Fruit fly (Drosophila melanogaster) whole organism, embryonic: ENCODE data around the gene Tsen34.

ENCODE experiments used
- Atf3 ChIP-seq: fragments of 200-800 bp; sonication (Bioruptor generic); optimal IDR thresholded peaks from 3 replicates; lab custom pipeline; 2016; ENCODE audit warnings: missing biosample characterization, missing genetic modification characterization
- Blimp-1 ChIP-seq: fragments of 200-800 bp; sonication (Bioruptor generic); optimal IDR thresholded peaks from 3 replicates; lab custom pipeline; 2018; ENCODE audit warnings: missing biosample characterization, missing genetic modification characterization, mild to moderate bottlenecking, moderate library complexity, missing genetic modification reagents
- CG10654 ChIP-seq: fragments of 200-800 bp; sonication (Bioruptor generic); optimal IDR thresholded peaks from 2 replicates; lab custom pipeline; 2016; ENCODE audit warnings: missing biosample characterization, missing genetic modification characterization
- CG1233 ChIP-seq: fragments of 200-800 bp; sonication (Bioruptor generic); optimal IDR thresholded peaks from 4 replicates; lab custom pipeline; 2018; ENCODE audit warnings: missing biosample characterization, mild to moderate bottlenecking, missing genetic modification characterization
- CG12659 ChIP-seq: fragments of 200-800 bp; sonication (Bioruptor generic); optimal IDR thresholded peaks from 3 replicates; lab custom pipeline; 2017; ENCODE audit warnings: mild to moderate bottlenecking, missing biosample characterization, missing genetic modification reagents, missing genetic modification characterization
- CG1647 ChIP-seq: fragments of 200-800 bp; sonication (Bioruptor generic); optimal IDR thresholded peaks from 3 replicates; lab custom pipeline; 2016; ENCODE audit warnings: missing biosample characterization, missing genetic modification characterization
- CG16813 ChIP-seq: fragments of 200-800 bp; sonication (Bioruptor generic); IDR thresholded peaks from 3 replicates; pipeline ENCODE4 v1.3.6; 2022; ENCODE audit warnings: missing biosample characterization, missing genetic modification characterization; ENCODE audit not compliant: partially characterized antibody
- CG3726 ChIP-seq: fragments of 200-800 bp; sonication (Bioruptor generic); IDR thresholded peaks from 3 replicates; pipeline ENCODE4, ENCODE4 v1.3.6; 2022; ENCODE audit warnings: missing biosample characterization, missing genetic modification characterization
- CG4282 ChIP-seq: fragments of 200-800 bp; sonication (Bioruptor generic); optimal IDR thresholded peaks from 2 replicates; lab custom pipeline; 2016; ENCODE audit warnings: missing biosample characterization, missing genetic modification characterization
- CG4424 ChIP-seq: fragments of 200-800 bp; sonication (Bioruptor generic); optimal IDR thresholded peaks from 3 replicates; lab custom pipeline; 2016; ENCODE audit warnings: missing biosample characterization, missing genetic modification characterization
- CG4707 ChIP-seq: fragments of 200-800 bp; sonication (Bioruptor generic); optimal IDR thresholded peaks from 2 replicates; lab custom pipeline; 2018; ENCODE audit warnings: missing biosample characterization, mild to moderate bottlenecking, missing genetic modification characterization, moderate library complexity
- CG6654 ChIP-seq: fragments of 200-800 bp; sonication (Bioruptor generic); optimal IDR thresholded peaks from 2 replicates; lab custom pipeline; 2017; ENCODE audit warnings: missing biosample characterization, mild to moderate bottlenecking, missing genetic modification characterization
- CG7556 ChIP-seq: fragments of 200-800 bp; sonication (Bioruptor generic); optimal IDR thresholded peaks from 2 replicates; lab custom pipeline; 2017; ENCODE audit warnings: missing biosample characterization, mild to moderate bottlenecking, missing genetic modification characterization
- CG7786 ChIP-seq: fragments of 200-800 bp; sonication (Bioruptor generic); optimal IDR thresholded peaks from 2 replicates; lab custom pipeline; 2016; ENCODE audit warnings: missing biosample characterization, missing genetic modification characterization
- CG8765 ChIP-seq: fragments of 200-800 bp; sonication (Bioruptor generic); IDR thresholded peaks from 2 replicates; pipeline ENCODE4 v1.3.6; 2022; ENCODE audit warnings: missing biosample characterization, missing genetic modification characterization
- CG9609 ChIP-seq: fragments of 200-800 bp; sonication (Bioruptor generic); optimal IDR thresholded peaks from 3 replicates; lab custom pipeline; 2016; ENCODE audit warnings: missing biosample characterization, missing genetic modification characterization
- CkIIα-i1 ChIP-seq: fragments of 200-800 bp; sonication (Bioruptor generic); IDR thresholded peaks from 2 replicates; pipeline ENCODE4 v1.3.6; 2022; ENCODE audit warnings: missing biosample characterization, missing genetic modification characterization
- CoRest ChIP-seq: fragments of 200-800 bp; sonication (Bioruptor generic); optimal IDR thresholded peaks from 3 replicates; lab custom pipeline; 2018; ENCODE audit warnings: missing biosample characterization, mild to moderate bottlenecking, missing genetic modification characterization, moderate library complexity
- Deaf1 ChIP-seq: fragments of 200-800 bp; optimal IDR thresholded peaks from 3 replicates; lab custom pipeline; 2019; ENCODE audit warnings: missing biosample characterization, mild to moderate bottlenecking, missing genetic modification characterization, moderate library complexity
- HmgZ ChIP-seq: fragments of 200-800 bp; sonication (Bioruptor generic); optimal IDR thresholded peaks from 2 replicates; lab custom pipeline; 2018; ENCODE audit warnings: missing biosample characterization, mild to moderate bottlenecking, missing genetic modification characterization
- Hsf ChIP-seq: fragments of 200-800 bp; sonication (Bioruptor generic); optimal IDR thresholded peaks from 3 replicates; lab custom pipeline; 2016; ENCODE audit warnings: missing biosample characterization, missing genetic modification characterization
- Lim3 ChIP-seq: fragments of 200-800 bp; sonication (Bioruptor generic); IDR thresholded peaks from 2 replicates; pipeline ENCODE4 v1.3.6; 2022; ENCODE audit warnings: missing biosample characterization, missing genetic modification characterization
- NC2α ChIP-seq: fragments of 200-800 bp; sonication (Bioruptor generic); optimal IDR thresholded peaks from 2 replicates; lab custom pipeline; 2016; ENCODE audit warnings: missing biosample characterization, missing genetic modification characterization
- NfI ChIP-seq: fragments of 200-800 bp; sonication (Bioruptor generic); optimal IDR thresholded peaks from 3 replicates; lab custom pipeline; 2018; ENCODE audit warnings: missing biosample characterization, mild to moderate bottlenecking, missing genetic modification characterization, moderate library complexity
- Oli ChIP-seq: fragments of 200-800 bp; sonication (Bioruptor generic); optimal IDR thresholded peaks from 2 replicates; lab custom pipeline; 2018; ENCODE audit warnings: missing biosample characterization, mild to moderate bottlenecking, missing genetic modification characterization, moderate library complexity
- Ptx1 ChIP-seq: fragments of 200-800 bp; sonication (Bioruptor generic); IDR thresholded peaks from 2 replicates; pipeline ENCODE4 v1.3.6; 2022; ENCODE audit warnings: missing biosample characterization, missing genetic modification characterization
- Scr ChIP-seq: fragments of 200-800 bp; sonication (Bioruptor generic); IDR thresholded peaks from 2 replicates; pipeline ENCODE4 v1.3.6; 2022; ENCODE audit warnings: missing biosample characterization, missing genetic modification characterization; ENCODE audit not compliant: partially characterized antibody
- Side ChIP-seq: fragments of 200-800 bp; sonication (Bioruptor generic); optimal IDR thresholded peaks from 2 replicates; lab custom pipeline; 2016; ENCODE audit warnings: missing biosample characterization, missing genetic modification characterization
- Usf ChIP-seq: fragments of 200-800 bp; sonication (Bioruptor generic); optimal IDR thresholded peaks from 2 replicates; lab custom pipeline; 2017; ENCODE audit warnings: missing genotype, missing biosample characterization, missing genetic modification characterization
- bigmax ChIP-seq: fragments of 200-800 bp; sonication (Bioruptor generic); optimal IDR thresholded peaks from 2 replicates; lab custom pipeline; 2018; ENCODE audit warnings: missing biosample characterization, mild to moderate bottlenecking, missing genetic modification characterization
- cwo ChIP-seq: fragments of 200-800 bp; sonication (Bioruptor generic); optimal IDR thresholded peaks from 3 replicates; lab custom pipeline; 2017; ENCODE audit warnings: missing biosample characterization, missing genetic modification characterization, mild to moderate bottlenecking, moderate library complexity, missing genetic modification reagents
- dimm ChIP-seq: fragments of 200-800 bp; sonication (Bioruptor generic); IDR thresholded peaks from 2 replicates; pipeline ENCODE4 v1.3.6; 2022; ENCODE audit warnings: missing biosample characterization, missing genetic modification characterization
- disco-r ChIP-seq: fragments of 200-800 bp; sonication (Bioruptor generic); optimal IDR thresholded peaks from 2 replicates; lab custom pipeline; 2016; ENCODE audit warnings: missing biosample characterization, missing genetic modification characterization
- fd96Cb ChIP-seq: fragments of 200-800 bp; sonication (Bioruptor generic); optimal IDR thresholded peaks from 2 replicates; lab custom pipeline; 2018; ENCODE audit warnings: missing biosample characterization, mild to moderate bottlenecking, missing genetic modification characterization, moderate library complexity
- ftz-f1 ChIP-seq: fragments of 200-800 bp; sonication (Bioruptor generic); optimal IDR thresholded peaks from 2 replicates; lab custom pipeline; 2016; ENCODE audit warnings: missing biosample characterization, missing genetic modification characterization
- hkb ChIP-seq, 2 experiments: fragments of 200-800 bp in 1 of 2; fragments of >200 bp in 1 of 2; sonication (Bioruptor generic) in 1 of 2; IDR thresholded peaks in 1 of 2; optimal IDR thresholded peaks in 1 of 2; 2 replicates each; pipeline versions ENCODE4 v1.3.6 to Lab custom; 2017 to 2022; ENCODE audit warnings: missing biosample characterization in 1 of 2, missing genetic modification characterization in 1 of 2
- klu ChIP-seq: fragments of 200-800 bp; sonication (Bioruptor generic); IDR thresholded peaks from 2 replicates; pipeline ENCODE4 v1.3.6; 2022; ENCODE audit warnings: missing biosample characterization, missing genetic modification characterization
- kni ChIP-seq: fragments of 200-800 bp; sonication (Bioruptor generic); optimal IDR thresholded peaks from 3 replicates; lab custom pipeline; 2017; ENCODE audit warnings: mild to moderate bottlenecking, missing biosample characterization, missing genetic modification reagents, missing genetic modification characterization
- nerfin-2 ChIP-seq: fragments of 200-800 bp; sonication (Bioruptor generic); IDR thresholded peaks from 2 replicates; pipeline ENCODE4 v1.3.6; 2022; ENCODE audit warnings: missing biosample characterization, missing genetic modification characterization; ENCODE audit not compliant: partially characterized antibody
- peb ChIP-seq: fragments of 200-800 bp; sonication (Bioruptor generic); IDR thresholded peaks from 2 replicates; pipeline ENCODE4 v1.3.6; 2022; ENCODE audit warnings: missing biosample characterization, missing genetic modification characterization
- phol ChIP-seq: fragments of 200-800 bp; sonication (Bioruptor generic); optimal IDR thresholded peaks from 3 replicates; lab custom pipeline; 2018; ENCODE audit warnings: missing biosample characterization, mild to moderate bottlenecking, missing genetic modification characterization, moderate library complexity
- psq ChIP-seq: fragments of 200-800 bp; sonication (Bioruptor generic); optimal IDR thresholded peaks from 2 replicates; lab custom pipeline; 2017; ENCODE audit warnings: missing biosample characterization, missing genetic modification characterization
- schlank ChIP-seq: fragments of 200-800 bp; sonication (Bioruptor generic); optimal IDR thresholded peaks from 2 replicates; lab custom pipeline; 2018; ENCODE audit warnings: missing biosample characterization, mild to moderate bottlenecking, missing genetic modification characterization
- slou ChIP-seq: fragments of 200-800 bp; sonication (Bioruptor generic); optimal IDR thresholded peaks from 3 replicates; lab custom pipeline; 2016; ENCODE audit warnings: missing biosample characterization, missing genetic modification characterization
- sqz ChIP-seq: fragments of 200-800 bp; sonication (Bioruptor generic); optimal IDR thresholded peaks from 3 replicates; lab custom pipeline; 2018; ENCODE audit warnings: missing biosample characterization, mild to moderate bottlenecking, missing genetic modification characterization
- sug ChIP-seq: fragments of 200-800 bp; optimal IDR thresholded peaks from 2 replicates; lab custom pipeline; 2019; ENCODE audit warnings: missing biosample characterization, mild to moderate bottlenecking, missing genetic modification characterization, moderate library complexity
- tll ChIP-seq, 2 experiments: fragments of 200-800 bp in 1 of 2; fragments of >200 bp in 1 of 2; sonication (Bioruptor generic) in 1 of 2; optimal IDR thresholded peaks; 2 replicates each; lab custom pipeline; 2017 to 2019; ENCODE audit warnings: missing biosample characterization in 2 of 2, missing genetic modification characterization in 2 of 2, mild to moderate bottlenecking in 1 of 2, moderate library complexity in 1 of 2
- unpg ChIP-seq: fragments of 200-800 bp; sonication (Bioruptor generic); optimal IDR thresholded peaks from 3 replicates; lab custom pipeline; 2018; ENCODE audit warnings: missing biosample characterization, mild to moderate bottlenecking, missing genetic modification characterization, moderate library complexity

Gene Tsen34

dm6 chr3L:14755951-14756723 is 5.5 kb downstream of the Tsen34 start (continued):
- TF ChIP-seq CkIIα-i1 (GFP tag; lab: Robert Waterston, UW) (no peak), psq (GFP tag; lab: Kevin White, UChicago) (peak; percentile 43), sqz (GFP tag; lab: Kevin White, UChicago) (peak; percentile 48), sug (tag; lab: Kevin White, UChicago) (peak; percentile 62), slou (GFP tag; lab: Kevin White, UChicago) (peak; percentile 49), bigmax (no peak), disco-r (peak; percentile 74), CG6654 (GFP tag; lab: Kevin White, UChicago) (peak; percentile 76), CG8765 (GFP tag; lab: Robert Waterston, UW) (0 out of 2 replicates have a peak, but pooled peaks have one; percentile 29), CG4707 (GFP tag; lab: Kevin White, UChicago) (peak; percentile 48), Side (peak; percentile 67), NfI (GFP tag; lab: Kevin White, UChicago) (peak; percentile 80), cwo (GFP tag; lab: Kevin White, UChicago) (peak; percentile 90), schlank (tag; lab: Kevin White, UChicago) (peak; percentile 52), Usf (GFP tag; lab: Kevin White, UChicago) (peak; percentile 69), CoRest (tag; lab: Kevin White, UChicago) (peak; percentile 95), CG16813 (no peak), CG9609 (GFP tag; lab: Kevin White, UChicago) (peak; percentile 66), NC2α (peak; percentile 75), Ptx1 (GFP tag; lab: Robert Waterston, UW) (peak; percentile 90), Lim3 (GFP tag; lab: Robert Waterston, UW) (peak; percentile 67), Atf3 (GFP tag; lab: Kevin White, UChicago) (peak; percentile 37), CG1233 (GFP tag; lab: Kevin White, UChicago) (peak; percentile 84), peb (no peak; the same call in 1 of the 2 replicates), CG1647 (GFP tag; lab: Kevin White, UChicago) (peak; percentile 72), ftz-f1 (GFP tag; lab: Kevin White, UChicago) (no peak), CG3726 (GFP tag; lab: Robert Waterston, UW) (0 out of 3 replicates have a peak, but pooled peaks have one; percentile 70), HmgZ (peak; percentile 67), CG7556 (GFP tag; lab: Kevin White, UChicago) (peak; percentile 93), nerfin-2 (GFP tag; lab: Robert Waterston, UW) (no peak), CG7786 (GFP tag; lab: Kevin White, UChicago) (peak; percentile 70), kni (GFP tag; lab: Kevin White, UChicago) (no peak), Deaf1 (tag; lab: Kevin White, UChicago) (peak; percentile 62), CG10654 (GFP tag; lab: Kevin White, UChicago) (peak; percentile 72), CG4282 (GFP tag; lab: Kevin White, UChicago) (no peak), Oli (tag; lab: Kevin White, UChicago) (peak; percentile 94), CG4424 (GFP tag; lab: Kevin White, UChicago) (peak; percentile 85), tll (GFP tag; optimal IDR thresholded peaks at IDR 0.05; lab: Kevin White, UChicago) (no peak), fd96Cb (tag; lab: Kevin White, UChicago) (peak; percentile 88), klu (GFP tag; lab: Robert Waterston, UW) (peak; percentile 66), unpg (GFP tag; lab: Kevin White, UChicago) (peak; percentile 80), phol (peak; percentile 91), CG12659 (GFP tag; lab: Kevin White, UChicago) (peak; percentile 95), hkb (optimal IDR thresholded peaks at IDR 0.05; lab: Kevin White, UChicago) (no peak), hkb (GFP tag; IDR thresholded peaks at IDR 0.05; lab: Robert Waterston, UW) (peak; percentile 77), Scr (no peak; the same call in 1 of the 2 replicates), Blimp-1 (GFP tag; lab: Kevin White, UChicago) (peak; percentile 77), Hsf (GFP tag; lab: Kevin White, UChicago) (peak; percentile 89), dimm (GFP tag; lab: Robert Waterston, UW) (peak; percentile 9; the same call in 1 of the 2 replicates)
